Worm (Caenorhabditis elegans) whole organism, L3 larva: ENCODE measurements around the gene F21G4.5.

Experiments used
- R02D3.7 ChIP-seq: fragments of 150-350 bp; optimal IDR thresholded peaks from 2 replicates; lab custom pipeline; 2014; ENCODE audit warnings: missing biosample characterization, missing genetic modification characterization
- ZK546.5 ChIP-seq: sonication (generic microtip); optimal IDR thresholded peaks from 2 replicates; lab custom pipeline; 2017; ENCODE audit warnings: missing biosample characterization, missing genetic modification characterization
- aly-2 ChIP-seq: fragments of 150-350 bp; optimal IDR thresholded peaks from 2 replicates; lab custom pipeline; 2014; ENCODE audit warnings: missing biosample characterization, missing genetic modification characterization
- ama-1 ChIP-seq: fragments of 150-350 bp; optimal IDR thresholded peaks from 2 replicates; lab custom pipeline; 2018
- ceh-16 ChIP-seq: sonication (generic microtip); optimal IDR thresholded peaks from 2 replicates; lab custom pipeline; 2017; ENCODE audit warnings: missing biosample characterization, missing genetic modification characterization
- ceh-28 ChIP-seq: fragments of 150-350 bp; optimal IDR thresholded peaks from 2 replicates; lab custom pipeline; 2014; ENCODE audit warnings: missing biosample characterization, missing genetic modification reagents, missing genetic modification characterization
- egl-27 ChIP-seq: sonication (generic microtip); optimal IDR thresholded peaks from 4 replicates; lab custom pipeline; 2017; ENCODE audit warnings: missing biosample characterization, missing genetic modification reagents, missing genetic modification characterization
- elt-2 ChIP-seq: sonication (generic microtip); optimal IDR thresholded peaks from 2 replicates; lab custom pipeline; 2016; ENCODE audit warnings: missing genetic modification reagents, mild to moderate bottlenecking, missing genetic modification characterization, missing compliant biosample characterization
- elt-3 ChIP-seq, 3 experiments: fragments of 150-350 bp in 1 of 3; sonication (generic microtip) in 2 of 3; optimal IDR thresholded peaks; 2 replicates in 2 of 3; 4 replicates in 1 of 3; lab custom pipeline; 2014 to 2017; ENCODE audit warnings: missing biosample characterization in 3 of 3, missing genetic modification characterization in 3 of 3
- eor-1 ChIP-seq, 2 experiments: fragments of 150-350 bp; optimal IDR thresholded peaks; 2 replicates each; lab custom pipeline; 2014 to 2018; ENCODE audit warnings: missing biosample characterization in 2 of 2, missing genetic modification characterization in 2 of 2
- fkh-10 ChIP-seq: sonication (generic microtip); optimal IDR thresholded peaks from 2 replicates; lab custom pipeline; 2017; ENCODE audit warnings: missing biosample characterization, missing genetic modification reagents, missing genetic modification characterization
- fos-1 ChIP-seq: fragments of 150-350 bp; optimal IDR thresholded peaks from 2 replicates; lab custom pipeline; 2014; ENCODE audit warnings: missing biosample characterization, missing genetic modification characterization
- jun-1 ChIP-seq: fragments of 150-350 bp; optimal IDR thresholded peaks from 2 replicates; lab custom pipeline; 2014; ENCODE audit warnings: missing biosample characterization, missing genetic modification reagents, missing genetic modification characterization
- lin-15B ChIP-seq: fragments of 150-350 bp; optimal IDR thresholded peaks from 2 replicates; lab custom pipeline; 2014; ENCODE audit warnings: missing biosample characterization, missing genetic modification characterization
- lin-39 ChIP-seq: fragments of 150-350 bp; optimal IDR thresholded peaks from 2 replicates; lab custom pipeline; 2018; ENCODE audit warnings: missing biosample characterization, missing genetic modification reagents, missing genetic modification characterization
- mdl-1 ChIP-seq: fragments of 150-350 bp; optimal IDR thresholded peaks from 2 replicates; lab custom pipeline; 2014; ENCODE audit warnings: missing biosample characterization, missing genetic modification characterization
- mml-1 ChIP-seq: fragments of 150-350 bp; sonication (generic microtip); optimal IDR thresholded peaks from 3 replicates; lab custom pipeline; 2014; ENCODE audit warnings: missing biosample characterization, missing genetic modification characterization
- nhr-12 ChIP-seq: fragments of 150-350 bp; optimal IDR thresholded peaks from 2 replicates; lab custom pipeline; 2014; ENCODE audit warnings: missing biosample characterization, missing genetic modification characterization
- nhr-23 ChIP-seq: fragments of 150-350 bp; optimal IDR thresholded peaks from 2 replicates; lab custom pipeline; 2014; ENCODE audit warnings: missing biosample characterization, missing genetic modification reagents, missing genetic modification characterization
- nhr-25 ChIP-seq: sonication (generic microtip); optimal IDR thresholded peaks from 2 replicates; lab custom pipeline; 2017; ENCODE audit warnings: missing biosample characterization, missing genetic modification characterization
- nhr-28 ChIP-seq: fragments of 150-350 bp; optimal IDR thresholded peaks from 2 replicates; lab custom pipeline; 2014; ENCODE audit warnings: missing biosample characterization, missing genetic modification characterization
- nhr-43 ChIP-seq: sonication (generic microtip); optimal IDR thresholded peaks from 2 replicates; lab custom pipeline; 2016; ENCODE audit warnings: mild to moderate bottlenecking, missing genetic modification characterization, missing compliant biosample characterization; ENCODE audit not compliant: poor library complexity, severe bottlenecking
- nhr-76 ChIP-seq: fragments of 150-350 bp; sonication (generic microtip); optimal IDR thresholded peaks from 5 replicates; lab custom pipeline; 2014; ENCODE audit warnings: missing biosample characterization, missing genetic modification characterization
- nhr-77 ChIP-seq: fragments of 150-350 bp; optimal IDR thresholded peaks from 2 replicates; lab custom pipeline; 2014; ENCODE audit warnings: missing biosample characterization, missing genetic modification characterization
- pha-4 ChIP-seq: fragments of 150-350 bp; optimal IDR thresholded peaks from 2 replicates; lab custom pipeline; 2014; ENCODE audit warnings: missing biosample characterization, missing genetic modification reagents, missing genetic modification characterization
- pqm-1 ChIP-seq: fragments of 150-350 bp; optimal IDR thresholded peaks from 2 replicates; lab custom pipeline; 2017; ENCODE audit warnings: missing biosample characterization, missing genetic modification characterization, inconsistent platforms
- sea-2 ChIP-seq: fragments of 150-350 bp; sonication (generic microtip); optimal IDR thresholded peaks from 4 replicates; lab custom pipeline; 2014; ENCODE audit warnings: missing biosample characterization, missing genetic modification reagents, missing genetic modification characterization
- skn-1 ChIP-seq: fragments of 150-350 bp; optimal IDR thresholded peaks from 2 replicates; lab custom pipeline; 2014; ENCODE audit warnings: missing biosample characterization, missing genetic modification characterization
- snpc-4 ChIP-seq: fragments of 150-350 bp; optimal IDR thresholded peaks from 2 replicates; lab custom pipeline; 2014; ENCODE audit warnings: missing biosample characterization, missing genetic modification characterization
- zag-1 ChIP-seq: fragments of 150-350 bp; optimal IDR thresholded peaks from 2 replicates; lab custom pipeline; 2014; ENCODE audit warnings: missing biosample characterization, missing genetic modification characterization
- ztf-11 ChIP-seq: fragments of 150-350 bp; optimal IDR thresholded peaks from 2 replicates; lab custom pipeline; 2014; ENCODE audit warnings: missing biosample characterization, missing genetic modification characterization
- ztf-4 ChIP-seq: fragments of 150-350 bp; optimal IDR thresholded peaks from 2 replicates; lab custom pipeline; 2014; ENCODE audit warnings: missing biosample characterization, missing genetic modification characterization

F21G4.5 gene

DNA sequence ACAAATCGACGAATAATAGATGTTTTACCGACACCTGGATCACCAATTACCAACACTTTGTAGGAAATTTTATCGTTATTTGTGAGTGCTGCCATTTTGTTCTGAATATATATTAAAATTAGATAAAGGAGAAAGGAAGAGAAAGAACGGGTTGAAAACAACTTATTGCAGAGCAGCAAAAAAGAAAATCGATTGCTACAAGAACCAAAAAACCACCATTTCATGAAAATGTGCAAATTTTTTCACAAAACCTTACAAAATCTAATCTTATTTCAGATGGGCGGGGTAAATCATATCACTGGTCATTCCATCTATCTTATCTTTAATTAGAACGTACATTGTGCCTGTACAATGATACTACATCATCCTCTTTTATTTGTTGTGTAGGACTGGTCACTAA, 23.8 kb upstream of the F21G4.5 start, which contains the start of gene glo-1:
Gene glo-1 (minus strand): TSS at position 101 of the 400 bp plus-strand sequence.
- TF ChIP-seq nhr-43 (tag; lab: Kevin White, UChicago) (no peak), fkh-10 (GFP tag; lab: Kevin White, UChicago) (no peak), lin-39 (no peak), egl-27 (tag; lab: Kevin White, UChicago) (no peak), nhr-25 (no peak), sea-2 (GFP tag; lab: Kevin White, UChicago) (no peak), aly-2 (tag; lab: Kevin White, UChicago) (no peak), nhr-28 (tag; lab: Kevin White, UChicago) (no peak), lin-15B (tag; lab: Kevin White, UChicago) (no peak), ztf-4 (tag; lab: Kevin White, UChicago) (no peak), nhr-76 (tag; lab: Kevin White, UChicago) (no peak), eor-1 (tag; optimal IDR thresholded peaks at IDR 0.05; lab: Kevin White, UChicago) (no peak), nhr-12 (tag; lab: Kevin White, UChicago) (no peak), ztf-11 (tag; lab: Kevin White, UChicago) (no peak), mdl-1 (tag; lab: Kevin White, UChicago) (no peak)
- TF ChIP-seq, all 47 proteins: peak for 0

DNA sequence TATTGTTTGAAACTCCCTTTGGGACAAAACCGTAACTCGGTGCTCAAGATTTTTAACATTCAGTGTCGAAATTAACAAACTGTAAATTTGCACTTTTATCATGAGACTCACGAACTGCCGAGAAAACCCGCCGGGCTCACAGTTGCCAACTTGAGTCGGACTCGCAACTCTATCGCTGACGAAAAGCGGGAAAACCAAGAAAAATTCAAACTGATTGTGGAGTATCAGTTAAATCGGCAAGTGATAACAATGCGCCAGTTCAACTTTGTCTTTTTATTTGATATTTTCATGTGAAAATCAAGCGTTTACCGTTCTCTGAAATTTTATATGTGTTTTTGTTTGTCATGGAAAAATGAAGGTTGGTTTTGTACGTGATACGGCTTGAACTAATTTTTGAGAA, 23.4 kb upstream of the F21G4.5 start:
- TF ChIP-seq elt-2 (peak; percentile 83), eor-1 (tag; optimal IDR thresholded peaks at IDR 0.05; lab: Kevin White, UChicago) (no peak), elt-3 (tag; optimal IDR thresholded peaks at IDR 0.05; lab: Kevin White, UChicago) (no peak), jun-1 (tag; lab: Kevin White, UChicago) (no peak), mdl-1 (tag; lab: Kevin White, UChicago) (no peak), pqm-1 (no peak), R02D3.7 (tag; lab: Kevin White, UChicago) (no peak), ZK546.5 (tag; lab: Kevin White, UChicago) (no peak)

DNA sequence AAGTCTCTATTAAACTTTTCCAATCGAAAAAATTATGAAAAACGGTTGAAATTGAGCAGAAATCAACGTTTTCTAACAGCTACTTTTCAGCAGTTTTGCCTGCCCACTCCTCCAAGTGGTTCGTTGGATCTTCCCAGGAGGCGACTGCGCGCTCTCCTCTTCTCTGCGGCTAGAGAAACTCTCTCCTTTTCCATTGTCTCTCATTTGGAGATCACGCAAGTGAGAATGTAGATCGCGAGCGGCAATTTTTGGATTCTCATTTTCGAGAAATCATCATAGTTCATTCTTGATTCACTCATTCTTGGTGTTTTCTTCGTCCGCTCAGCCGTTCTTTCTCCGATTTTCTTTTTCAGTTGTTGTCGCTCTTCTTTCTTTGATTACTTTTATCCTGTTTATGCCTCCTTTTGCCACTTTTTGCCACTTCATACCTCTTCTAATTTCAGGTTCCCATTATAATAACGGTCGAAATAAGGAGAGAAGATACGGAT, 22.1 kb upstream of the F21G4.5 start, which contains the start of gene mrp-4:
Gene mrp-4 (plus strand): TSS at position 438 of the 488 bp plus-strand sequence.
- no peak for TF ChIP-seq lin-15B (tag; lab: Kevin White, UChicago)
- TF ChIP-seq egl-27 (tag; lab: Kevin White, UChicago), result no peak
- no peak for TF ChIP-seq ceh-28 (tag; lab: Kevin White, UChicago)
- no peak for TF ChIP-seq mml-1 (tag; lab: Kevin White, UChicago)

DNA sequence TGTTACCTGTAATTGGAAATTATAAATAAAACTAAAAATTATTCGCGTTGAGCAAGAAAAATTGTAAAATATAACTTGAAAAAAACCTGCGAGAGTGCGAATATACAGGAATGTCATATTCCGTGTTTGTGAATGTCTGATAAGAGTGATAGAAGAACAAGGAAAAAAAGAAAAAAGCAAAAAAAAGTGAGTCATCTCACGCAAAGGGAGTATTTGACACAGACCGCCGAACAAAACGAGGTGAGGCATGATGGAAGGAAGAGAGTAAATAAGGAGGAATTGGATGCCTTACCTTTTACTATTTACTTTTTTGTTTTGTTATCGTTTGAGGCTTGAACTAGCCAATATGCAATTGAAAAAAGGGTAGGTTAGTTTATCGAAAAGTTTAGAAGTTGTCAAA, 13.6 kb upstream of the F21G4.5 start, which contains the start of gene F21G4.1:
Gene F21G4.1 (minus strand): TSS at position 6 of the 400 bp plus-strand sequence.
- TF ChIP-seq elt-2 (peak; percentile 57), pha-4 (tag; lab: Kevin White, UChicago) (peak; percentile 91), fos-1 (peak; percentile 21), pqm-1 (peak; percentile 25), ceh-16 (no peak), jun-1 (tag; lab: Kevin White, UChicago) (no peak)
- TF ChIP-seq, all 47 proteins: peak for 4

DNA sequence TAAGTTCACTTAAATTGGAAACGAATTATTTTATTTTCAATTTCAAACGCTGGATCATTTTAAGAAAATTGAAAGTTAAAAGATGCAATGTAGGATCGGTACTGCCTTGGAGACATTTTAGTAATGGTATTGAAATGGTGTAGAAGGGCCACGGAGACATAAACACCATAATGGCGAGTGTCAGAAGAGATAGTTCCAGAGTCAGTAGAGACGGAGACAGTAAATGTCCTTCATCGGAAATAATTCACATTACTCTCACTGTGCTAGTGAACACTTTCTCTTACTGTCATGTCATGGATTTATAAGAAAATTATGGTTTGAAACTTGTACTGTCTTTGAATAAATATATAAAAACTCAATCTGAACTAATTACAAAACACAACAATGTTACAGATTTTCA, 12.9 kb upstream of the F21G4.5 start:
- TF ChIP-seq nhr-25 (peak; percentile 4), nhr-77 (tag; lab: Kevin White, UChicago) (no peak)
- TF ChIP-seq, all 47 proteins: peak for 1

DNA sequence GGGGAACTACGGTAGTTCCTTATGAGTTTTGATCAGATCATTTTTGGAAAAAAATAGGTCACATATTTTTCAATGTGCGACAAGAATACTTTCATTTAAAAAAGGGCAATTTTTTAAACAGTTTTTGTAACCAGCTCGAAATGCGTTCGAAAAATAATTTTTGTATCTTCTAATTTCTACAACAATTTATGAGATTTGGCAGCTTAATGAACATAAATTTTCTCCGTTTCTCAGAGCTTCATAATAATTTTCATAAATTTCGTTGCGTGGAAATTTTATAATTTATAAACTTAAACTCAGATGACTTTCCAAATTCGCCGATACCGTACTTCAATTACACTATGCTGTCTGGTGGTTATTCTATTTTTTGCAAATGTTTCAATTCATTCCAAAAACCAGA, 11.1 kb upstream of the F21G4.5 start, which contains the start of gene F21G4.3:
Gene F21G4.3 (plus strand): TSS at position 301 of the 400 bp plus-strand sequence.
- TF ChIP-seq snpc-4 (tag; lab: Kevin White, UChicago), result no peak
- TF ChIP-seq ceh-28 (tag; lab: Kevin White, UChicago), result no peak
- no peak for TF ChIP-seq ama-1 (lab: Kevin White, UChicago)
- TF ChIP-seq mml-1 (tag; lab: Kevin White, UChicago), result no peak
- TF ChIP-seq fos-1, result no peak
- no peak for TF ChIP-seq skn-1 (tag; lab: Kevin White, UChicago)
- no peak for TF ChIP-seq lin-15B (tag; lab: Kevin White, UChicago)
- no peak for TF ChIP-seq zag-1
- TF ChIP-seq nhr-23 (tag; lab: Kevin White, UChicago), result no peak
